Worm (Caenorhabditis elegans) whole organism, early embryonic: Measurements from ENCODE around the gene rfip-1.
"Not testable (repeated sequence)": the region's sequence is repeated elsewhere in the genome, so short reads cannot be mapped to it uniquely, and the experiment has no call there.

Source experiments
- B0310.2 ChIP-seq: sonication (generic microtip); optimal IDR thresholded peaks from 2 replicates; lab custom pipeline; 2016; ENCODE audit warnings: mild to moderate bottlenecking, missing genetic modification characterization, missing compliant biosample characterization
- F13C5.2 ChIP-seq: sonication (generic microtip); optimal IDR thresholded peaks from 2 replicates; lab custom pipeline; 2017; ENCODE audit warnings: mild to moderate bottlenecking, missing genetic modification characterization, inconsistent platforms, missing compliant biosample characterization
- aly-1 ChIP-seq: sonication (generic microtip); optimal IDR thresholded peaks from 2 replicates; lab custom pipeline; 2016; ENCODE audit warnings: missing genetic modification characterization, missing compliant biosample characterization
- ama-1 ChIP-seq: fragments of 150-350 bp; optimal IDR thresholded peaks from 2 replicates; lab custom pipeline; 2014
- ceh-13 ChIP-seq: fragments of 200-800 bp; sonication (Bioruptor generic); optimal IDR thresholded peaks from 2 replicates; lab custom pipeline; 2018; ENCODE audit warnings: mild to moderate bottlenecking, missing genetic modification characterization, missing compliant biosample characterization
- ceh-36 ChIP-seq: sonication (generic microtip); optimal IDR thresholded peaks from 2 replicates; lab custom pipeline; 2016; ENCODE audit warnings: missing genetic modification characterization, inconsistent platforms, missing compliant biosample characterization
- ets-7 ChIP-seq: sonication (generic microtip); optimal IDR thresholded peaks from 2 replicates; lab custom pipeline; 2016; ENCODE audit warnings: missing genotype, missing genetic modification characterization, missing compliant biosample characterization
- flt-1 ChIP-seq: fragments of 200-800 bp; sonication (Bioruptor generic); IDR thresholded peaks from 2 replicates; pipeline ENCODE4 v1.3.6; 2022; ENCODE audit warnings: missing genetic modification characterization, missing compliant biosample characterization
- hmbx-1 ChIP-seq: sonication (generic microtip); optimal IDR thresholded peaks from 2 replicates; lab custom pipeline; 2016; ENCODE audit warnings: mild to moderate bottlenecking, missing genetic modification characterization, missing compliant biosample characterization
- hmg-4 ChIP-seq: fragments of 200-800 bp; sonication (Bioruptor generic); optimal IDR thresholded peaks from 2 replicates; lab custom pipeline; 2018; ENCODE audit warnings: mild to moderate bottlenecking, missing genetic modification characterization, missing compliant biosample characterization
- hnd-1 ChIP-seq: sonication (generic microtip); optimal IDR thresholded peaks from 2 replicates; lab custom pipeline; 2016; ENCODE audit warnings: missing genetic modification characterization, missing compliant biosample characterization
- pes-1 ChIP-seq: fragments of 200-800 bp; sonication (Bioruptor generic); IDR thresholded peaks from 2 replicates; pipeline ENCODE4 v1.3.6; 2022; ENCODE audit warnings: missing genetic modification reagents, missing genetic modification characterization, missing compliant biosample characterization
- scrt-1 ChIP-seq: fragments of 200-800 bp; sonication (Bioruptor generic); IDR thresholded peaks from 2 replicates; pipeline ENCODE4 v1.3.6; 2022; ENCODE audit warnings: missing genetic modification characterization, missing compliant biosample characterization
- sea-1 ChIP-seq: fragments of 200-800 bp; sonication (Bioruptor generic); conservative IDR thresholded peaks from 2 replicates; pipeline ENCODE4 v1.3.6; 2022; ENCODE audit warnings: missing genetic modification characterization, missing compliant biosample characterization
- tbx-11 ChIP-seq: fragments of 200-800 bp; sonication (Bioruptor generic); IDR thresholded peaks from 2 replicates; pipeline ENCODE4 v1.3.6; 2022; ENCODE audit warnings: missing genetic modification characterization, missing compliant biosample characterization
- tbx-37 ChIP-seq: fragments of 200-800 bp; sonication (Bioruptor generic); conservative IDR thresholded peaks from 2 replicates; pipeline ENCODE4 v1.3.6; 2022; ENCODE audit warnings: missing genetic modification reagents, missing genetic modification characterization, missing compliant biosample characterization
- tra-4 ChIP-seq: sonication (generic microtip); optimal IDR thresholded peaks from 2 replicates; lab custom pipeline; 2017; ENCODE audit warnings: missing genetic modification characterization, missing compliant biosample characterization

rfip-1 gene

DNA sequence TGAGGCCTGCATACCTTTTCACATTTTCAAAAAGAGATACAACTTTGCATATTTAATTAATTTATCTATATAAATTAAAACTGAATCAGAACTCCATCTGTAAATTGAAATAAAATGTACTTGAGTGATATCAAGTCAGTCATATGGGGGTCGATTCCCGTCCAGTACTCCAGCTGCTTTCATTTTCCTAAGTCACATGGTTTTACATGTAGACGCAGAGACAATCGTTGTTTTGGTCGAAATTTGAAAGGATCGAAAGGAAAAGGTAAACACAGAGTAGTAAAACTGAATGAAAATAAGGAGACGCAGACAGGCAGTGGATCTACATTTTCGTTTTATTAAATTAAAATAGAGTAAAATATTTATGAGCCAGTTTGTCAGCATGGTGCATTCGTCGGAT is 10.2 kb upstream of the rfip-1 start:
- no peak for TF ChIP-seq pes-1 (GFP tag; lab: Robert Waterston, UW)
- no peak for TF ChIP-seq ceh-13 (GFP tag; lab: Kevin White, UChicago)
- no peak for TF ChIP-seq tra-4 (tag; lab: Kevin White, UChicago)
- TF ChIP-seq tbx-37 (GFP tag; lab: Robert Waterston, UW): no peak
- TF ChIP-seq flt-1 (GFP tag; lab: Robert Waterston, UW): no peak
- TF ChIP-seq ama-1: no peak
- TF ChIP-seq B0310.2 (tag; lab: Kevin White, UChicago): no peak
- TF ChIP-seq ceh-36 (tag; lab: Kevin White, UChicago): no peak
- TF ChIP-seq hmg-4 (GFP tag; lab: Kevin White, UChicago): no peak
- no peak for TF ChIP-seq F13C5.2 (tag; lab: Kevin White, UChicago)
- no peak for TF ChIP-seq aly-1
- TF ChIP-seq scrt-1: no peak
- TF ChIP-seq hmbx-1: no peak

DNA sequence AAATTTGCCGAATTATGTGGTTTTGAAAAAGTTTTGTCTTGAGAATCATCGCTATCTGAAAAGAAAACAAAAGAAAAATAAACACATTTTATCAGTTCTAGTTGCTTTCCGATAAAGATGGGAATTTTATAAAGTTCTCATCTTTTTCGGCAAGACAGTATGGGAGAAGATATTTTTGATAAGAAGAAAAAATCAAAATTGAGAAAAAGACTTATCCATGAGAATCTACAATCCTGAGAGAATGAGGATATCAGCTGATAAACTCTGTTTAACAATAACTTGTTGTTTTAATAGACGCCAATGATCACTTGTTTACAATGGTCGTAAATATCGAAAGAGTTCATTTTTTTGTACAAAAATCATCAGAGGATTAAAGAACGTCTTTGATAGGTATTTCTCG is 8.3 kb upstream of the rfip-1 start, which contains the start of gene F55C12.6:
F55C12.6 (minus strand) TSS at position 101 of the 400 bp plus-strand sequence.
- no peak for TF ChIP-seq scrt-1
- no peak for TF ChIP-seq hnd-1 (tag; lab: Kevin White, UChicago)
- no peak for TF ChIP-seq ceh-13 (GFP tag; lab: Kevin White, UChicago)
- TF ChIP-seq aly-1: no peak
- TF ChIP-seq F13C5.2 (tag; lab: Kevin White, UChicago): no peak

DNA sequence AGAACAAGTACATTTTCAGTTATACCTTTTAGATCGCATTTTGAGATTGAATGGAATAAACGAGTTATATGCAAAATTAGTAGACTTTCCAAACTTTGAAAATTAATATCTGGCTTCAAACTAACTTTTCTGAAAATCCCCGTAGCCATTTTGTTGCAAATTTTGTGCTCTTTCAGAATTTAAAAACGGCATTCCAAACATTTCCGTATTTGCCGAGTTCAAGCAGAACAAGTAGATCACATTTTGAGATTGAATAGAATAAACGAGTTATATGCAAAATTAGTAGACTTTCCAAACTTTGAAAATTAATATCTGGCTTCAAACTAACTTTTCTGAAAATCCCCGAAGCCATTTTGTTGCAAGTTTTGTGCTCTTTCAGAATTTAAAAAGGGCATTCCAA is 7.8 kb upstream of the rfip-1 start, which contains the start of gene F55C12.2:
F55C12.2 (plus strand) TSS at position 301 of the 400 bp plus-strand sequence.
- not testable (repeated sequence) for TF ChIP-seq hnd-1 (tag; lab: Kevin White, UChicago); tbx-37 (GFP tag; lab: Robert Waterston, UW); ets-7 (tag; lab: Kevin White, UChicago)

DNA sequence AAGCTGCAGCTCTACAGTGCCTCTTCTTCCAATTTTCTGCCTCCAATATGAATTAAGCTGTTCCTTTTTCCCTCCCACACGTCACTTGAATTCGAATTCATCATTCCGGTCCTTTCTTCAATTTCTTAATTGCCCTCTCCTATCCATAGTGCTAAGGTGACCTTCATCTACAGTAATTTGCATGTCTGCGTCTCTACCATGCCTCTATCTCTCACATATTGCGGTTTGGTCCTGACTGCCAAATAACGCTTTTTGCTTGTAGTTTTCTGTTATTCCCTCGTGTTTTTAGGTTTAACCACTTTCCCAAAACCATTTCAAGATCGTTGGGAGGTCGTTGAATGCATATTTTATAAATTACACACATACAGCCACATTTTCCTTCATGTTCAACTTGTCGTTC is 3.7 kb upstream of the rfip-1 start:
- TF ChIP-seq sea-1 (GFP tag; lab: Robert Waterston, UW) (no peak), ama-1 (no peak), ets-7 (tag; lab: Kevin White, UChicago) (no peak)

DNA sequence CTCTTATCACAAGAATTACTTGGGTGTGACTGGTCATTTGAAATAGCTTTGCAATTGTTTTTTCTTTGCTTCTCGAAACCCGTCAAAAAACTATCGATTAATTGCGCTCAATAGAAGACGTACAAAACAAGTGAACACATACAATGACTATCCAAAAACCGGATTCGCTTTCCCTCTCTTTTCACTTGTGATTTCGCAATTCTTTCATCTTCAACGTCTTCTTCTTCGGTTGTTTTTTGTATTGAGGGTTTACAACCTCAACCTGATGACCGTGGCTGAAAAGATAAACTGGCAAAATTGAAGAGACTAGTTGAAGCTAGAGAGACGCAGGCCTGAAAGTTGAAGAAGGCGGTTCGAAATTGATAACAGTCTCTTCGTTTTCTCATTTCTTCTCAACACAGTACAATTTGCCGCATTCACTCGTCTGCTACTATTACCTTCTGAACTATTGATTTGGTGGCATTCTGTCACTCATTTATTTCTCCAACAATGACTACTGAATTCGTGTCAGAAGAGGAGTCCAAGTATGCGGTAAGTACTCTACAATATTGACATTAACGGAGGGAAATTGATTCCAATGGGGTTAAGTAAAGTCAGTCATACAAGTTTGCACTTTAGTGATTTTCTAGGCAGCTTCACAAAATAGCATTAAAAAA is 1.7 kb downstream of the rfip-1 start:
- TF ChIP-seq pes-1 (GFP tag; lab: Robert Waterston, UW): no peak
- TF ChIP-seq ceh-36 (tag; lab: Kevin White, UChicago): no peak

DNA sequence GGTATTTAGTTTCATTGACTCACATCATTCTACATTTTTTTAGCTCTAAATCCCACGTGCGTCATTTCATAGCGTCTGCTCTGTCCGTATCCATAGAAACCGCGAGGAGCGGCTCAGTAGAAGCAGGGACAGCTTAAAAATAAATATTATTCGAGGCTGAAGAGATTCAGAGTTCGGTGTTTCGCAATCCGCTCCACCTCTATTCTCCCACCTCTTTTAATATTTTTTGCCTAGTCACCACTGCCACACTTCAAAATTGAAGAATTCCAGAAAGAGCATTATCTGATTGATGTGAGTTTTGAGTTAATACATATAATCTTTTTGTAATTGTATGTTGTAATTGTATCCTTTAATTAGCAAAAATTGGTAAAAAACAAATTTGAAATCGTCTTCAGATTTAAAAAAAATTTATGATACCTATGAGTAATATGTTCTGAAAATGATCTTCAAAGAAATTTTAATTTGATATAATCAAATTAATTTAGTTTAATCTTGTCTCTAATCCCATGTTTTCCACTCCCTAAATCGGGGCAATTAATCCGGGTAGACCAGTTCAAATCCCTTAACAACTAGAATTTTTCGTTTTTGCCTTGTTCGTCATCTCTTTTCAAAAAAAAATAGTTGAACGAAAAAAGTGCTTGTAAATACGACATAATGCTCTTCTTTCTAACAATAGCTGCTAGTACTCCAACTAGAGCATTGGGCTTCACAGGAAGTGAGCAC is 5.2 kb downstream of the rfip-1 start:
- no peak for TF ChIP-seq hnd-1 (tag; lab: Kevin White, UChicago)
- peak; percentile 64 for TF ChIP-seq ceh-36 (tag; lab: Kevin White, UChicago)

DNA sequence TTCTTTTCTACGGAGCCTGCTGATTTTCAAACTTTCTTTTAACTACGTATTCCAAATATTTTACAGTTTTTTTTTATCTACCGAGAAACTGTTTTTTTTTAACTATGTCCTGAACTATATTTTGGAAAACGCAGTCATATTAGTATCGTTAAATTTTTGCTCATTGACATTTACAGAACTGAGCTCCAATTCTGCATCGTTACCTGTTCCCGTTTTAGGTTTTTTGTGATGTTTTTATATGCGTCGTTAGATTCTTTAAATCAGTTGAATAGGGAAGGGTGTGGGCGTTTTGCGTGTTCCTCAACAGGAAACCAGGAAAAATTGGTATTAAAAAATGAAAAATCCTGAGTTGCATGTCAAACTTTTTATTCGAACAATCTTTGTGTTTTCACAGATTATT is 8.5 kb downstream of the rfip-1 start:
- TF ChIP-seq pes-1 (GFP tag; lab: Robert Waterston, UW): no peak

DNA sequence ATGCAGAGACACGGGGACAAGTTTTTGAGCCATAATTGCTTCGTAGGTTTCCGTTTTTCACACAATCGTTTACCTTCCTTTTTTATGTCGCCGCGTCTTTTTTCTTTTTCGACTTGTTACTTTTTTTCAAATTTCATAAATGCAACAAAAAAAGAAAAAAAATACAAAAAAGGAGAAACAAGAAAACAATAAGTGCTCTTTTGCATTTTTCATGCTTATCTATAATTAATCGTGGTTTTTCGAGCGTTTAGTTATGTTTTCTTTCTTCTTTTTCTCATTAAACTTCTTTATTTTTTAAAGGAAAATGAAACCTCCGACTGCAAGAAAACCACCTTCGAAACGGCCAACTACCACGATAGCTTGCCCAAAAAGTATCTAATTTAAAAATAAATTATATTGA is 11.5 kb downstream of the rfip-1 start, which contains the start of gene F59G1.4:
F59G1.4 (plus strand) TSS at position 301 of the 400 bp plus-strand sequence.
- no peak for TF ChIP-seq hmg-4 (GFP tag; lab: Kevin White, UChicago)
- no peak for TF ChIP-seq scrt-1
- no peak for TF ChIP-seq B0310.2 (tag; lab: Kevin White, UChicago)
- no peak for TF ChIP-seq ceh-13 (GFP tag; lab: Kevin White, UChicago)
- TF ChIP-seq F13C5.2 (tag; lab: Kevin White, UChicago): no peak
- no peak for TF ChIP-seq ceh-36 (tag; lab: Kevin White, UChicago)
- TF ChIP-seq ama-1: no peak
- TF ChIP-seq tbx-37 (GFP tag; lab: Robert Waterston, UW): no peak
- TF ChIP-seq tbx-11: no peak
- TF ChIP-seq flt-1 (GFP tag; lab: Robert Waterston, UW): no peak

DNA sequence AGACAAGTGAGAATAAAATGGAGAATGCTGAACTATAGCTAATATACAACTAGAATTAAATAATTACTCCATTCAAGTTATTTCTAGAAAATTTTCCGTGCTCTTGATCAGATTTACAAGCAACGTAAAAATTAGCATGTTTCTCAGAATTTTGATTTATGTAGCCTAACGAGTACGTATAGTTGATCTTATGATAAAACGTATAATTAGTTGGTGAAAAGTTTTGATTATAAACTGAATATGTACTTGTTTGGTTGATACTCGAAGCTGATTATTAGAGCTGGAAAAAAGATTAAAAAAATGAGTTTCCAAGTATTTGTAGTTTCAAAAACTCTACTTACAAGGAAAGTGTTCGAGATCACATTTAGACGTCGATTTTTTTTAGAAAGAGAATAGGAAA is 12.2 kb downstream of the rfip-1 start:
- TF ChIP-seq tra-4 (tag; lab: Kevin White, UChicago): no peak
- TF ChIP-seq ama-1: no peak
- no peak for TF ChIP-seq hmbx-1
- TF ChIP-seq ceh-13 (GFP tag; lab: Kevin White, UChicago): no peak
